Worm (Caenorhabditis elegans): ENCODE data around the gene T19H12.2.

ce11 chrV:4934406-4934805 lies 44.2 kb downstream of the T19H12.2 start, which contains the start of gene catp-2:
- no peak for TF ChIP-seq dao-5 (tag; optimal IDR thresholded peaks at IDR 0.05)
- TF ChIP-seq him-1 (tag; optimal IDR thresholded peaks at IDR 0.05): no peak

Data from whole organism, L4/young adult.